Fruit fly (Drosophila melanogaster) whole organism, embryonic: ENCODE results near the gene HINT1.
A peak's percentile ranks its signal among the peaks of the same experiment; 100 is the strongest.

Experiments
- Adf1 ChIP-seq: fragments of 200-800 bp; sonication (Bioruptor generic); IDR thresholded peaks from 2 replicates; pipeline ENCODE4 v1.3.6; 2022; ENCODE audit warnings: missing biosample characterization, missing genetic modification characterization
- B-H2 ChIP-seq: fragments of 200-800 bp; sonication (Bioruptor generic); optimal IDR thresholded peaks from 2 replicates; lab custom pipeline; 2018; ENCODE audit warnings: missing biosample characterization, mild to moderate bottlenecking, missing genetic modification characterization
- CG10565 ChIP-seq: fragments of 200-800 bp; sonication (Bioruptor generic); optimal IDR thresholded peaks from 3 replicates; lab custom pipeline; 2016; ENCODE audit warnings: missing biosample characterization, mild to moderate bottlenecking, missing genetic modification characterization
- CG11398 ChIP-seq: fragments of 200-800 bp; sonication (Bioruptor generic); optimal IDR thresholded peaks from 2 replicates; lab custom pipeline; 2016; ENCODE audit warnings: missing biosample characterization, missing genetic modification characterization
- CG12659 ChIP-seq: fragments of 200-800 bp; sonication (Bioruptor generic); optimal IDR thresholded peaks from 3 replicates; lab custom pipeline; 2017; ENCODE audit warnings: mild to moderate bottlenecking, missing biosample characterization, missing genetic modification reagents, missing genetic modification characterization
- CG13624 ChIP-seq: fragments of 200-800 bp; sonication (Bioruptor generic); optimal IDR thresholded peaks from 2 replicates; lab custom pipeline; 2016; ENCODE audit warnings: missing biosample characterization, missing genetic modification characterization
- CG15073 ChIP-seq: fragments of 200-800 bp; sonication (Bioruptor generic); optimal IDR thresholded peaks from 2 replicates; lab custom pipeline; 2016; ENCODE audit warnings: missing biosample characterization, missing genetic modification characterization
- CG17829 ChIP-seq: fragments of 200-800 bp; optimal IDR thresholded peaks from 2 replicates; lab custom pipeline; 2019; ENCODE audit warnings: missing biosample characterization, mild to moderate bottlenecking, missing genetic modification characterization, moderate library complexity
- CG30020 ChIP-seq: fragments of 200-800 bp; optimal IDR thresholded peaks from 2 replicates; lab custom pipeline; 2019; ENCODE audit warnings: missing biosample characterization, mild to moderate bottlenecking, missing genetic modification characterization, moderate library complexity
- CG30431 ChIP-seq: fragments of 200-800 bp; sonication (Bioruptor generic); optimal IDR thresholded peaks from 2 replicates; lab custom pipeline; 2017; ENCODE audit warnings: missing biosample characterization, missing genetic modification characterization
- CG3407 ChIP-seq: fragments of 200-800 bp; sonication (Bioruptor generic); optimal IDR thresholded peaks from 2 replicates; lab custom pipeline; 2018; ENCODE audit warnings: missing biosample characterization, mild to moderate bottlenecking, missing genetic modification characterization
- CG34376 ChIP-seq: fragments of 200-800 bp; sonication (Bioruptor generic); optimal IDR thresholded peaks from 2 replicates; lab custom pipeline; 2018; ENCODE audit warnings: missing biosample characterization, mild to moderate bottlenecking, missing genetic modification characterization
- CG6175 ChIP-seq: fragments of 200-800 bp; sonication (Bioruptor generic); IDR thresholded peaks from 3 replicates; pipeline ENCODE4 v1.3.6; 2022; ENCODE audit warnings: missing biosample characterization, missing genetic modification characterization
- CG6254 ChIP-seq: fragments of 200-800 bp; sonication (Bioruptor generic); optimal IDR thresholded peaks from 3 replicates; lab custom pipeline; 2017; ENCODE audit warnings: mild to moderate bottlenecking, missing biosample characterization, missing genetic modification reagents, missing genetic modification characterization
- CG7928 ChIP-seq: fragments of 200-800 bp; sonication (Bioruptor generic); optimal IDR thresholded peaks from 2 replicates; lab custom pipeline; 2017; ENCODE audit warnings: missing biosample characterization, mild to moderate bottlenecking, missing genetic modification characterization
- CG8290 ChIP-seq, 3 experiments: fragments of 200-800 bp; sonication (Bioruptor generic); optimal IDR thresholded peaks; 2 replicates each; lab custom pipeline; 2016 to 2019; ENCODE audit warnings: missing biosample characterization in 3 of 3, missing genetic modification characterization in 3 of 3, mild to moderate bottlenecking in 2 of 3, moderate library complexity in 1 of 3
- Dbx ChIP-seq: fragments of 200-800 bp; sonication (Bioruptor generic); IDR thresholded peaks from 3 replicates; pipeline ENCODE4 v1.3.6; 2022; ENCODE audit warnings: missing biosample characterization, missing genetic modification characterization
- Ets65A ChIP-seq: fragments of 200-800 bp; sonication (Bioruptor generic); peaks from one replicate; lab custom pipeline; 2016; ENCODE audit warnings: missing biosample characterization, missing genetic modification characterization
- HLH54F ChIP-seq: fragments of 200-800 bp; sonication (Bioruptor generic); optimal IDR thresholded peaks from 3 replicates; lab custom pipeline; 2016; ENCODE audit warnings: missing biosample characterization, missing genetic modification characterization
- Hr78 ChIP-seq, 2 experiments: fragments of 200-800 bp in 1 of 2; fragments of >200 bp in 1 of 2; sonication (Bioruptor generic) in 1 of 2; optimal IDR thresholded peaks; 2 replicates each; lab custom pipeline; 2017 to 2019; ENCODE audit warnings: missing biosample characterization in 2 of 2, missing genetic modification characterization in 2 of 2, mild to moderate bottlenecking in 1 of 2, moderate library complexity in 1 of 2
- Max ChIP-seq: fragments of 200-800 bp; sonication (Bioruptor generic); optimal IDR thresholded peaks from 2 replicates; lab custom pipeline; 2016; ENCODE audit warnings: missing biosample characterization, mild to moderate bottlenecking, missing genetic modification characterization
- Meics ChIP-seq: fragments of 200-800 bp; sonication (Bioruptor generic); optimal IDR thresholded peaks from 2 replicates; lab custom pipeline; 2017; ENCODE audit warnings: missing biosample characterization, mild to moderate bottlenecking, missing genetic modification characterization
- Pdp1 ChIP-seq, 2 experiments: fragments of 200-800 bp; sonication (Bioruptor generic); optimal IDR thresholded peaks; 3 replicates each; lab custom pipeline; 2016; ENCODE audit warnings: missing biosample characterization in 2 of 2, missing genetic modification characterization in 2 of 2, mild to moderate bottlenecking in 1 of 2, moderate library complexity in 1 of 2
- Six4 ChIP-seq: fragments of 200-800 bp; sonication (Bioruptor generic); optimal IDR thresholded peaks from 2 replicates; lab custom pipeline; 2016; ENCODE audit warnings: missing biosample characterization, missing genetic modification characterization
- Trl ChIP-seq, 3 experiments: fragments of >200 bp in 2 of 3; fragments of 200-800 bp in 1 of 3; sonication (Bioruptor generic) in 1 of 3; optimal IDR thresholded peaks; 2 replicates in 1 of 3; 3 replicates in 2 of 3; lab custom pipeline; 2016 to 2017; ENCODE audit warnings: missing biosample characterization in 1 of 3, missing genetic modification characterization in 1 of 3
- Usf ChIP-seq: fragments of 200-800 bp; sonication (Bioruptor generic); optimal IDR thresholded peaks from 2 replicates; lab custom pipeline; 2017; ENCODE audit warnings: missing genotype, missing biosample characterization, missing genetic modification characterization
- Xbp1 ChIP-seq: fragments of 200-800 bp; sonication (Bioruptor generic); optimal IDR thresholded peaks from 3 replicates; lab custom pipeline; 2016; ENCODE audit warnings: missing biosample characterization, mild to moderate bottlenecking, missing genetic modification characterization
- bigmax ChIP-seq: fragments of 200-800 bp; sonication (Bioruptor generic); optimal IDR thresholded peaks from 2 replicates; lab custom pipeline; 2018; ENCODE audit warnings: missing biosample characterization, mild to moderate bottlenecking, missing genetic modification characterization
- en ChIP-seq: fragments of 200-800 bp; sonication (Bioruptor generic); optimal IDR thresholded peaks from 2 replicates; lab custom pipeline; 2016; ENCODE audit warnings: missing biosample characterization, missing genetic modification characterization
- exex ChIP-seq: fragments of 200-800 bp; sonication (Bioruptor generic); optimal IDR thresholded peaks from 4 replicates; lab custom pipeline; 2018; ENCODE audit warnings: missing biosample characterization, mild to moderate bottlenecking, missing genetic modification characterization, moderate library complexity
- fd102C ChIP-seq: fragments of 200-800 bp; sonication (Bioruptor generic); optimal IDR thresholded peaks from 2 replicates; lab custom pipeline; 2018; ENCODE audit warnings: missing biosample characterization, mild to moderate bottlenecking, missing genetic modification characterization, moderate library complexity
- grn ChIP-seq: fragments of 200-800 bp; sonication (Bioruptor generic); optimal IDR thresholded peaks from 3 replicates; lab custom pipeline; 2017; ENCODE audit warnings: missing biosample characterization, missing genetic modification characterization
- hkb ChIP-seq, 2 experiments: fragments of 200-800 bp in 1 of 2; fragments of >200 bp in 1 of 2; sonication (Bioruptor generic) in 1 of 2; IDR thresholded peaks in 1 of 2; optimal IDR thresholded peaks in 1 of 2; 2 replicates each; pipeline versions ENCODE4 v1.3.6 to Lab custom; 2017 to 2022; ENCODE audit warnings: missing biosample characterization in 1 of 2, missing genetic modification characterization in 1 of 2
- jumu ChIP-seq: fragments of 200-800 bp; sonication (Bioruptor generic); optimal IDR thresholded peaks from 3 replicates; lab custom pipeline; 2016; ENCODE audit warnings: missing biosample characterization, missing genetic modification characterization
- odd ChIP-seq: fragments of 200-800 bp; sonication (Bioruptor generic); optimal IDR thresholded peaks from 2 replicates; lab custom pipeline; 2017; ENCODE audit warnings: missing biosample characterization, mild to moderate bottlenecking, missing genetic modification characterization
- otp ChIP-seq: fragments of 200-800 bp; sonication (Bioruptor generic); IDR thresholded peaks from 3 replicates; pipeline ENCODE4, ENCODE4 v1.3.6; 2022; ENCODE audit warnings: missing biosample characterization, missing genetic modification characterization
- pb ChIP-seq: fragments of 200-800 bp; sonication (Bioruptor generic); optimal IDR thresholded peaks from 3 replicates; lab custom pipeline; 2016; ENCODE audit warnings: missing biosample characterization, missing genetic modification characterization
- scrt ChIP-seq: fragments of 200-800 bp; sonication (Bioruptor generic); optimal IDR thresholded peaks from 2 replicates; lab custom pipeline; 2018; ENCODE audit warnings: missing biosample characterization, mild to moderate bottlenecking, missing genetic modification characterization, moderate library complexity
- sd ChIP-seq: fragments of 200-800 bp; sonication (Bioruptor generic); optimal IDR thresholded peaks from 3 replicates; lab custom pipeline; 2018; ENCODE audit warnings: missing biosample characterization, mild to moderate bottlenecking, missing genetic modification characterization, moderate library complexity
- sug ChIP-seq: fragments of 200-800 bp; optimal IDR thresholded peaks from 2 replicates; lab custom pipeline; 2019; ENCODE audit warnings: missing biosample characterization, mild to moderate bottlenecking, missing genetic modification characterization, moderate library complexity
- zen ChIP-seq: fragments of 200-800 bp; sonication (Bioruptor generic); optimal IDR thresholded peaks from 3 replicates; lab custom pipeline; 2018; ENCODE audit warnings: missing biosample characterization, mild to moderate bottlenecking, missing genetic modification characterization, moderate library complexity

HINT1 gene

DNA sequence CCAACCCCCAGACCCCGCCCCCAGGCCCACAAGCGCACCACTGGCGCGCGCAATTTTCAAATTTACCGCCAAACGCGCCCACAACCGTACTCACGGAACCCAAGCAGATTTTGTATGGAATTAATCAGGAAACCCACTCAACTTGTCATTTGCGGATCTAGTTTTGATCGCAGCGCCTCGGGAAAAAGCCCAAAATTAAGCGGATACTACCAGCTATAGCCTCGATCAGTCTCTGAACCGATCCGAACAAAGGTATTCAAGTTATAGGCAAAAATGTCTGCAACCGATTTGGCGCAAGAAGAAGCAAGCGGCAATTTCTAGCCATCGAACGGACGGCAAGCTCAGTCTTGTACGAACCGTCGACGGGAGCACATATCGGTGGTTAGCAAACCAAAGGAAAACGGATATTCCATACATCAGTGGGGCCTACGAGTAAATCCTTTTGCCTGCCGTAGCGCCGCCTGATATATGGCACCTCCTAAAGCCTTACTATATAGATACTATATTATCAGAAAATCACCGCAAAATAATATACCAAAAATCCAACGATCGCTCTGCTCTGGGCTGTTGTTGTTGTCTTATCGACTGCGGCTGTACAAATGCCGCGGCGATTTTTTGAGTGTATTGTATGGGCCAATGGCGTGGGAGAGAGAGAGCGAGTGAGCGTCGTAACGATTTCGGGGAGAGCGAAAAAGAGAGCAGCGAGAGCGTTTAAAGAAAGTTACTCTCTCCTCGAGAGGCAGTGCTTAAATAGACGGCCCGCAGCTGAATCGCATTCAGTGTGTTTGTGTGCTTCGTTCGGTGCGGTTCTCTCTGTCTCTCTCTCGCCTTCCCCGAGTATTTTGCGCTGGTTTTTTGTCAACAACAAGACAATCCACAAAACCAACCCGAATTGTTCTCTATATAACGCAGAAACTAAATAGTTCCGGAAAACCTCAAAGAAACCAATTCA is 17.2 kb upstream of the HINT1 start, which contains the start of gene Pgk (continued):
- TF ChIP-seq CG7928 (peak; percentile 15), CG34376 (GFP tag; lab: Kevin White, UChicago) (peak; percentile 94), HLH54F (GFP tag; lab: Kevin White, UChicago) (peak; percentile 1), scrt (GFP tag; lab: Kevin White, UChicago) (peak; percentile 61)

- TF ChIP-seq Usf (no peak), en (GFP tag; lab: Kevin White, UChicago) (no peak), bigmax (peak; percentile 69), CG3407 (no peak), sd (tag; lab: Kevin White, UChicago) (peak; percentile 89), Hr78 (GFP tag; optimal IDR thresholded peaks at IDR 0.05; lab: Kevin White, UChicago) (peak in 1 of 2 experiments; percentile 25), exex (tag; lab: Kevin White, UChicago) (peak; percentile 70), zen (tag; lab: Kevin White, UChicago) (peak; percentile 62), Pdp1 (GFP tag; optimal IDR thresholded peaks at IDR 0.05; lab: Kevin White, UChicago) (peak in 1 of 2 experiments; percentile 21), pb (no peak), CG8290 (GFP tag; optimal IDR thresholded peaks at IDR 0.05; lab: Kevin White, UChicago) (no peak), CG8290 (tag; optimal IDR thresholded peaks at IDR 0.05; lab: Kevin White, UChicago) (peak in 1 of 2 experiments; percentile 5), Trl (optimal IDR thresholded peaks at IDR 0.05; lab: Kevin White, UChicago) (peak in 1 of 2 experiments; percentile 45), Trl (GFP tag; optimal IDR thresholded peaks at IDR 0.05; lab: Kevin White, UChicago) (no peak), CG12659 (GFP tag; lab: Kevin White, UChicago) (no peak), sug (tag; lab: Kevin White, UChicago) (peak; percentile 47), Ets65A (GFP tag; lab: Kevin White, UChicago) (peak; percentile 79), grn (GFP tag; lab: Kevin White, UChicago) (peak; percentile 45)
These were observed 16.0 kb upstream of the HINT1 start for dm6 chr2L:2753789-2754436.

DNA sequence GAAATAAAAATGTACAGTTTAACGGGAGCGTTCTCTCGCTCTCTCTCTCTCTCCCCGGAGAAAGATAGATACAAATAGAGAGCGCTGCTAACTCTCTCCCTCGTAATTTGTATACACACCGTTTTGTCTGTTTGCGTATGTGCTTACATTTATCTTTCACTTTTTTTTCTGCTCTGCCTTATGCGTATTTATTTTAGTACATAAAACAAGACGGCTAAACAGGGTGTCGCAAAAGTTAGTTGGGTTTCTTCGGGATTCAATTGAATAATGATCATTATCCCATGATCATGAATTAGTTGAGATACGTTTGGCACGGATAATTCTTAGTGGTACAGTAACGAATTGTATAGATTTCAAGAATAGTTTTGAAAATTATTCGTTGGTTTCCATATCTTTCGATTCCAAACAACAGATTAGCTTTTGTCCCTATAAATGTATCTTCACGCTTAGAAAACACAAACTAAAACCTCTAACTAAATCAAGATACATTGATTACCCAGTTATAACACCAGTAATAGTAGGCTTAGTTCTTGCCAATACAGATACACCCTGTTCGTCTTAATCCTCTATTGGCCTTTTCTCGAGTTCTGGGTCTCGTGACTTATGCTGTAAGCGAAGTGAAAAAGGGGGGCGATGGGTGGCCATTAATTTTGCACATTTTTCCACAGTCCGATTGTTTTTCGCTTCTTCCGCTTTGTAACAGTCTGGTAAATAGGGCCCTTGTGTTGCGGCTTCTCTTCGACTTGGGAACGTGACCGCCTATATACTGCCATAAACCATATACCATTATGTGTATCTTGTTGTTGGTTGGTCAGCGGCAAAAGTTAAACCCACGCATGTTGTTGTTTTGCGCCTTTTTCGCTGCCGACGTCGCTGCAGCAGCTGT is 15.3 kb upstream of the HINT1 start:
- TF ChIP-seq CG30020 (tag; lab: Kevin White, UChicago) (peak; percentile 58), jumu (peak; percentile 74), Six4 (GFP tag; lab: Kevin White, UChicago) (peak; percentile 53), CG10565 (GFP tag; lab: Kevin White, UChicago) (peak; percentile 22), otp (GFP tag; lab: Robert Waterston, UW) (no peak), fd102C (GFP tag; lab: Kevin White, UChicago) (no peak), CG6254 (GFP tag; lab: Kevin White, UChicago) (peak; percentile 89), Xbp1 (peak; percentile 71), CG13624 (peak; percentile 82), odd (GFP tag; lab: Kevin White, UChicago) (peak; percentile 81), B-H2 (peak; percentile 65), CG30431 (GFP tag; lab: Kevin White, UChicago) (peak; percentile 37), Max (GFP tag; lab: Kevin White, UChicago) (peak; percentile 49), CG11398 (GFP tag; lab: Kevin White, UChicago) (peak; percentile 51), CG15073 (GFP tag; lab: Kevin White, UChicago) (no peak), CG34376 (GFP tag; lab: Kevin White, UChicago) (peak; percentile 78), CG17829 (peak; percentile 78), Meics (GFP tag; lab: Kevin White, UChicago) (peak; percentile 91), hkb (optimal IDR thresholded peaks at IDR 0.05; lab: Kevin White, UChicago) (no peak), hkb (GFP tag; IDR thresholded peaks at IDR 0.05; lab: Robert Waterston, UW) (no peak), CG6175 (GFP tag; lab: Robert Waterston, UW) (no peak), Dbx (GFP tag; lab: Robert Waterston, UW) (no peak), Adf1 (GFP tag; lab: Robert Waterston, UW) (no peak)
